Worm (Caenorhabditis elegans) whole organism, late embryonic: ENCODE measurements around the gene F54H12.2.

Experiments
- C08G9.2 ChIP-seq: sonication (generic microtip); optimal IDR thresholded peaks from 2 replicates; lab custom pipeline; 2016; ENCODE audit warnings: mild to moderate bottlenecking, missing genetic modification characterization, moderate library complexity, missing compliant biosample characterization
- K02D7.2 ChIP-seq: sonication (generic microtip); optimal IDR thresholded peaks from 2 replicates; lab custom pipeline; 2017; ENCODE audit warnings: mild to moderate bottlenecking, missing genetic modification characterization, missing compliant biosample characterization
- T23F11.4 ChIP-seq: fragments of 200-800 bp; sonication (Bioruptor generic); optimal IDR thresholded peaks from 2 replicates; lab custom pipeline; 2018; ENCODE audit warnings: mild to moderate bottlenecking, missing genetic modification characterization, missing compliant biosample characterization
- Y22D7AL.16 ChIP-seq: sonication (generic microtip); optimal IDR thresholded peaks from 2 replicates; lab custom pipeline; 2016; ENCODE audit warnings: missing genetic modification characterization, missing compliant biosample characterization
- ceh-2 ChIP-seq: sonication (generic microtip); optimal IDR thresholded peaks from 2 replicates; lab custom pipeline; 2016; ENCODE audit warnings: missing genotype, missing genetic modification characterization, missing compliant biosample characterization
- ceh-24 ChIP-seq: sonication (generic microtip); optimal IDR thresholded peaks from 2 replicates; lab custom pipeline; 2016; ENCODE audit warnings: mild to moderate bottlenecking, missing genetic modification characterization, missing compliant biosample characterization
- ceh-30 ChIP-seq: fragments of 150-350 bp; optimal IDR thresholded peaks from 2 replicates; lab custom pipeline; 2014; ENCODE audit warnings: missing biosample characterization, missing genetic modification characterization
- ceh-31 ChIP-seq: sonication (generic microtip); optimal IDR thresholded peaks from 2 replicates; lab custom pipeline; 2016; ENCODE audit warnings: missing genetic modification characterization, missing compliant biosample characterization
- ceh-45 ChIP-seq: fragments of 200-800 bp; sonication (Bioruptor generic); IDR thresholded peaks from 2 replicates; pipeline ENCODE4 v1.3.6; 2022; ENCODE audit warnings: missing genetic modification reagents, missing genetic modification characterization, missing compliant biosample characterization
- ceh-48 ChIP-seq: sonication (generic microtip); optimal IDR thresholded peaks from 2 replicates; lab custom pipeline; 2016; ENCODE audit warnings: missing genetic modification characterization, inconsistent platforms, missing compliant biosample characterization
- ceh-6 ChIP-seq: fragments of 200-800 bp; sonication (Bioruptor generic); optimal IDR thresholded peaks from 2 replicates; lab custom pipeline; 2018; ENCODE audit warnings: mild to moderate bottlenecking, missing genetic modification characterization, missing compliant biosample characterization
- dmd-4 ChIP-seq: sonication (generic microtip); optimal IDR thresholded peaks from 2 replicates; lab custom pipeline; 2016; ENCODE audit warnings: borderline replicate concordance, missing genetic modification characterization, missing compliant biosample characterization
- dve-1 ChIP-seq: sonication (generic microtip); optimal IDR thresholded peaks from 2 replicates; lab custom pipeline; 2017; ENCODE audit warnings: antibody characterized with exemption, mild to moderate bottlenecking, missing genetic modification characterization, missing compliant biosample characterization
- fax-1 ChIP-seq: sonication (generic microtip); optimal IDR thresholded peaks from 2 replicates; lab custom pipeline; 2016; ENCODE audit warnings: missing genotype, missing genetic modification characterization, missing compliant biosample characterization
- fkh-10 ChIP-seq: fragments of 150-350 bp; optimal IDR thresholded peaks from 2 replicates; lab custom pipeline; 2014; ENCODE audit warnings: missing biosample characterization, missing genetic modification reagents, missing genetic modification characterization
- fkh-6 ChIP-seq: sonication (generic microtip); optimal IDR thresholded peaks from 2 replicates; lab custom pipeline; 2016; ENCODE audit warnings: missing genetic modification characterization, missing compliant biosample characterization
- hlh-13 ChIP-seq: fragments of 200-800 bp; sonication (Bioruptor generic); optimal IDR thresholded peaks from 2 replicates; lab custom pipeline; 2018; ENCODE audit warnings: mild to moderate bottlenecking, missing genetic modification characterization, missing compliant biosample characterization
- hlh-30 ChIP-seq: sonication (generic microtip); optimal IDR thresholded peaks from 2 replicates; lab custom pipeline; 2017; ENCODE audit warnings: antibody characterized with exemption, missing genetic modification characterization, missing compliant biosample characterization; ENCODE audit not compliant: insufficient read depth
- hlh-6 ChIP-seq: sonication (generic microtip); optimal IDR thresholded peaks from 2 replicates; lab custom pipeline; 2016; ENCODE audit warnings: missing genotype, missing genetic modification characterization, missing compliant biosample characterization
- madf-2 ChIP-seq: sonication (generic microtip); optimal IDR thresholded peaks from 2 replicates; lab custom pipeline; 2017; ENCODE audit warnings: missing genetic modification characterization, missing compliant biosample characterization
- mec-3 ChIP-seq: sonication (generic microtip); optimal IDR thresholded peaks from 2 replicates; lab custom pipeline; 2016; ENCODE audit warnings: borderline replicate concordance, missing genetic modification characterization, missing compliant biosample characterization
- nhr-232 ChIP-seq: sonication (generic microtip); optimal IDR thresholded peaks from 2 replicates; lab custom pipeline; 2016; ENCODE audit warnings: missing genetic modification characterization, missing compliant biosample characterization
- npax-4 ChIP-seq: sonication (generic microtip); optimal IDR thresholded peaks from 2 replicates; lab custom pipeline; 2016; ENCODE audit warnings: missing genetic modification characterization, missing compliant biosample characterization
- odd-2 ChIP-seq: sonication (generic microtip); optimal IDR thresholded peaks from 2 replicates; lab custom pipeline; 2017; ENCODE audit warnings: antibody characterized with exemption, mild to moderate bottlenecking, missing genetic modification characterization, missing compliant biosample characterization
- pat-9 ChIP-seq: fragments of 200-800 bp; sonication (Bioruptor generic); optimal IDR thresholded peaks from 2 replicates; lab custom pipeline; 2018; ENCODE audit warnings: mild to moderate bottlenecking, missing genetic modification characterization, moderate library complexity, missing compliant biosample characterization
- pax-1 ChIP-seq: fragments of 150-350 bp; optimal IDR thresholded peaks from 2 replicates; lab custom pipeline; 2014; ENCODE audit warnings: missing biosample characterization, missing genetic modification characterization
- pha-2 ChIP-seq: sonication (generic microtip); optimal IDR thresholded peaks from 2 replicates; lab custom pipeline; 2017; ENCODE audit warnings: mild to moderate bottlenecking, missing genetic modification characterization, missing compliant biosample characterization
- pqm-1 ChIP-seq: sonication (generic microtip); optimal IDR thresholded peaks from 2 replicates; lab custom pipeline; 2016; ENCODE audit warnings: missing genetic modification characterization, missing compliant biosample characterization
- sox-2 ChIP-seq: fragments of 200-800 bp; sonication (Bioruptor generic); IDR thresholded peaks from 2 replicates; pipeline ENCODE4 v1.3.6; 2022; ENCODE audit warnings: missing genetic modification reagents, missing genetic modification characterization, missing compliant biosample characterization
- sox-4 ChIP-seq: sonication (generic microtip); optimal IDR thresholded peaks from 2 replicates; lab custom pipeline; 2017; ENCODE audit warnings: mild to moderate bottlenecking, missing genetic modification characterization, inconsistent platforms, missing compliant biosample characterization
- syd-9 ChIP-seq: sonication (generic microtip); optimal IDR thresholded peaks from 2 replicates; lab custom pipeline; 2016; ENCODE audit warnings: mild to moderate bottlenecking, missing genetic modification characterization, moderate library complexity, missing compliant biosample characterization
- ttx-3 ChIP-seq: sonication (generic microtip); optimal IDR thresholded peaks from 2 replicates; lab custom pipeline; 2016; ENCODE audit warnings: missing genetic modification reagents, missing genetic modification characterization, missing compliant biosample characterization
- unc-42 ChIP-seq: sonication (generic microtip); optimal IDR thresholded peaks from 2 replicates; lab custom pipeline; 2016; ENCODE audit warnings: missing genotype, missing genetic modification characterization, missing compliant biosample characterization
- unc-55 ChIP-seq: sonication (generic microtip); optimal IDR thresholded peaks from 2 replicates; lab custom pipeline; 2017; ENCODE audit warnings: missing biosample characterization, missing genetic modification reagents, missing genetic modification characterization
- unc-86 ChIP-seq: sonication (generic microtip); optimal IDR thresholded peaks from 2 replicates; lab custom pipeline; 2016; ENCODE audit warnings: missing genetic modification characterization, missing compliant biosample characterization
- ztf-16 ChIP-seq: sonication (generic microtip); optimal IDR thresholded peaks from 2 replicates; lab custom pipeline; 2017; ENCODE audit warnings: missing genetic modification characterization, missing compliant biosample characterization

F54H12.2 gene

ce11 chrIII:7969121-7969520 is 4.7 kb downstream of the F54H12.2 start, which contains the start of the genes F54H12.8 and F54H12.7:
F54H12.8 (minus strand) TSS chrIII:7969221.
F54H12.7 (plus strand) TSS chrIII:7969349.
- TF ChIP-seq pax-1 (tag; lab: Kevin White, UChicago) = no peak
- no peak for TF ChIP-seq C08G9.2 (tag; lab: Kevin White, UChicago)
- no peak for TF ChIP-seq syd-9 (tag; lab: Kevin White, UChicago)
- no peak for TF ChIP-seq dmd-4 (tag; lab: Kevin White, UChicago)
- TF ChIP-seq pat-9 = no peak
- no peak for TF ChIP-seq fkh-6 (tag; lab: Kevin White, UChicago)
- TF ChIP-seq odd-2 (tag; lab: Kevin White, UChicago) = no peak
- TF ChIP-seq hlh-30 (tag; lab: Kevin White, UChicago) = no peak
- TF ChIP-seq hlh-6 (tag; lab: Kevin White, UChicago) = no peak
- TF ChIP-seq ceh-6 (GFP tag; lab: Kevin White, UChicago) = no peak
- no peak for TF ChIP-seq ceh-24
- TF ChIP-seq hlh-13 (GFP tag; lab: Kevin White, UChicago) = no peak
- TF ChIP-seq mec-3 = no peak
- no peak for TF ChIP-seq ztf-16 (tag; lab: Kevin White, UChicago)
- no peak for TF ChIP-seq npax-4 (tag; lab: Kevin White, UChicago)
- no peak for TF ChIP-seq pha-2 (tag; lab: Kevin White, UChicago)
- no peak for TF ChIP-seq Y22D7AL.16 (tag; lab: Kevin White, UChicago)
- no peak for TF ChIP-seq ceh-2 (tag; lab: Kevin White, UChicago)

ce11 chrIII:7972061-7972460 is 7.7 kb downstream of the F54H12.2 start, which contains the start of gene F54H12.5:
F54H12.5 (minus strand) TSS chrIII:7972161.
- TF ChIP-seq Y22D7AL.16 (tag; lab: Kevin White, UChicago) (no peak), ceh-45 (no peak), ttx-3 (tag; lab: Kevin White, UChicago) (no peak), C08G9.2 (tag; lab: Kevin White, UChicago) (no peak), fax-1 (no peak), ceh-30 (tag; lab: Kevin White, UChicago) (no peak), ceh-48 (tag; lab: Kevin White, UChicago) (no peak), sox-4 (tag; lab: Kevin White, UChicago) (no peak), unc-42 (tag; lab: Kevin White, UChicago) (no peak), K02D7.2 (tag; lab: Kevin White, UChicago) (no peak), pat-9 (no peak), hlh-13 (GFP tag; lab: Kevin White, UChicago) (no peak), dmd-4 (tag; lab: Kevin White, UChicago) (no peak)

ce11 chrIII:7972687-7973086 is 8.3 kb downstream of the F54H12.2 start:
- TF ChIP-seq nhr-232 (tag; lab: Kevin White, UChicago) (no peak), madf-2 (tag; lab: Kevin White, UChicago) (no peak), pqm-1 (tag; lab: Kevin White, UChicago) (no peak), ceh-31 (tag; lab: Kevin White, UChicago) (no peak), ceh-6 (GFP tag; lab: Kevin White, UChicago) (no peak), fax-1 (no peak), sox-2 (GFP tag; lab: Robert Waterston, UW) (no peak), hlh-13 (GFP tag; lab: Kevin White, UChicago) (no peak), unc-86 (tag; lab: Kevin White, UChicago) (no peak), dve-1 (no peak), T23F11.4 (GFP tag; lab: Kevin White, UChicago) (no peak), fkh-10 (GFP tag; lab: Kevin White, UChicago) (no peak), K02D7.2 (tag; lab: Kevin White, UChicago) (no peak), unc-42 (tag; lab: Kevin White, UChicago) (no peak), unc-55 (GFP tag; lab: Kevin White, UChicago) (no peak), hlh-6 (tag; lab: Kevin White, UChicago) (no peak)
